Fruit fly (Drosophila melanogaster) whole organism, wandering third instar larva: Measurements from ENCODE around the gene Chchd3.

ENCODE experiments used
- CG9705 ChIP-seq: fragments of 200-800 bp; sonication (Bioruptor generic); optimal IDR thresholded peaks from 2 replicates; lab custom pipeline; 2018; ENCODE audit warnings: missing biosample characterization, mild to moderate bottlenecking, missing genetic modification characterization
- Sp1 ChIP-seq: fragments of 200-800 bp; sonication (Bioruptor generic); optimal IDR thresholded peaks from 3 replicates; lab custom pipeline; 2019; ENCODE audit warnings: missing biosample characterization, mild to moderate bottlenecking, missing genetic modification characterization, moderate library complexity
- br ChIP-seq: fragments of 200-800 bp; sonication (Bioruptor generic); optimal IDR thresholded peaks from 2 replicates; lab custom pipeline; 2016; ENCODE audit warnings: missing biosample characterization, missing genetic modification characterization
- dl ChIP-seq, 2 experiments: fragments of 175-275, 200-275 bp in 1 of 2; fragments of 200-275 bp in 1 of 2; sonication (Bioruptor generic); optimal IDR thresholded peaks; lab custom pipeline; 2018; ENCODE audit warnings: mild to moderate bottlenecking in 2 of 2, missing biosample characterization in 2 of 2, missing genetic modification characterization in 2 of 2, moderate library complexity in 2 of 2; ENCODE audit not compliant: partially characterized antibody in 2 of 2, insufficient read depth in 1 of 2
- tai ChIP-seq: sonication (Bioruptor generic); optimal IDR thresholded peaks from 2 replicates; lab custom pipeline; 2016; ENCODE audit warnings: missing biosample characterization, missing genetic modification characterization
- usp ChIP-seq: fragments of >200 bp; optimal IDR thresholded peaks from 2 replicates; lab custom pipeline; 2017; ENCODE audit warnings: missing biosample characterization, missing genetic modification characterization
- woc ChIP-seq: sonication (Bioruptor generic); optimal IDR thresholded peaks from 2 replicates; lab custom pipeline; 2016; ENCODE audit warnings: missing biosample characterization, mild to moderate bottlenecking, missing genetic modification characterization

- TF ChIP-seq tai (GFP tag; lab: Kevin White, UChicago) (no peak), br (GFP tag; lab: Kevin White, UChicago) (no peak), usp (GFP tag; lab: Kevin White, UChicago) (no peak), dl (GFP tag; optimal IDR thresholded peaks at IDR 0.05; lab: Kevin White, UChicago; ENCODE audit: insufficient read depth in 1 of 2, partially characterized antibody in 2 of 2) (no peak), CG9705 (no peak), Sp1 (no peak), woc (GFP tag; lab: Kevin White, UChicago) (no peak)
Observed at dm6 chr3R:31010086-31010485, 43.6 kb downstream of the Chchd3 start.
